Worm (Caenorhabditis elegans) whole organism, L1 larva: Measurements from ENCODE around the gene Y69A2AR.32.

Experiments
- C16A3.4 ChIP-seq: fragments of 150-350 bp; optimal IDR thresholded peaks from 2 replicates; lab custom pipeline; 2014; ENCODE audit warnings: missing biosample characterization, missing genetic modification characterization
- alr-1 ChIP-seq: fragments of 200-800 bp; sonication (Bioruptor generic); optimal IDR thresholded peaks from 2 replicates; lab custom pipeline; 2018; ENCODE audit warnings: borderline replicate concordance, mild to moderate bottlenecking, missing genetic modification characterization, missing compliant biosample characterization
- ama-1 ChIP-seq: fragments of 150-350 bp; optimal IDR thresholded peaks from 2 replicates; lab custom pipeline; 2014
- egl-27 ChIP-seq, 2 experiments: fragments of 150-350 bp in 1 of 2; sonication (generic microtip); optimal IDR thresholded peaks; 3 replicates each; lab custom pipeline; 2017 to 2018; ENCODE audit warnings: missing biosample characterization in 2 of 2, missing genetic modification characterization in 2 of 2, missing genetic modification reagents in 2 of 2
- jun-1 ChIP-seq: fragments of 150-350 bp; optimal IDR thresholded peaks from 2 replicates; lab custom pipeline; 2014; ENCODE audit warnings: missing biosample characterization, missing genetic modification reagents, missing genetic modification characterization
- lin-35 ChIP-seq, 2 experiments: fragments of 150-350 bp; optimal IDR thresholded peaks; 2 replicates each; lab custom pipeline; 2014; ENCODE audit warnings: missing biosample characterization in 2 of 2, missing genetic modification characterization in 2 of 2, missing genetic modification reagents in 2 of 2
- nhr-20 ChIP-seq: sonication (generic microtip); optimal IDR thresholded peaks from 2 replicates; lab custom pipeline; 2016; ENCODE audit warnings: mild to moderate bottlenecking, missing genetic modification characterization, missing compliant biosample characterization
- nhr-77 ChIP-seq: fragments of 150-350 bp; optimal IDR thresholded peaks from 2 replicates; lab custom pipeline; 2014; ENCODE audit warnings: missing biosample characterization, missing genetic modification characterization

- TF ChIP-seq lin-35 (GFP tag; optimal IDR thresholded peaks at IDR 0.05; lab: Kevin White, UChicago) = no peak
- no peak for TF ChIP-seq alr-1 (tag; lab: Kevin White, UChicago)
- TF ChIP-seq nhr-77 (tag; lab: Kevin White, UChicago) = no peak
- no peak for TF ChIP-seq nhr-20
- no peak for TF ChIP-seq ama-1 (lab: Kevin White, UChicago)
- no peak for TF ChIP-seq egl-27 (tag; optimal IDR thresholded peaks at IDR 0.05; lab: Kevin White, UChicago)
- no peak for TF ChIP-seq jun-1 (tag; lab: Kevin White, UChicago)
- TF ChIP-seq C16A3.4 (tag; lab: Kevin White, UChicago) = no peak
These were observed 32.4 kb downstream of the Y69A2AR.32 start, which contains the start of gene ric-8 for ce11 chrIV:2642673-2643072.
